Worm (Caenorhabditis elegans): ENCODE measurements around the gene F35C5.3.

Gene F35C5.3

DNA sequence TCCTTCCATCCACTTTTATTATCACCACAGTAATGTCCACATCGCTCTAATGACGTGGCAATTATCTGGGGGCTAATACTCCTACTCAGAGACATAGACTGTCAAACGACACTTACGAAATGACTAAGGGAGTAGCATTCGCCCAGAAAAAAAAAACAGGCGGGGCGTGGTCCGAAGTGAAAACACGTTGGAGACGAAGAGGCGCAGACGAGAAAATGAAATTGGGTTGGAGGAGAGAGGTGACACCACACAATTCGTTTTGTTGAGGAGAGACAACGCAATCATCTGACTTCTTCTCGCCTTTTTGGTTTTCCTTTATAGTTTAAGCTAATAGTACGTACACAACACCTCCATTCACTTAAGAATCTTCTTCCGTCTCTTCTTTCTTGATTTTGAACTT, 50.6 kb downstream of the F35C5.3 start:
- TF ChIP-seq sma-3 (GFP tag; optimal IDR thresholded peaks at IDR 0.05) (peak; percentile 1), blmp-1 (tag; optimal IDR thresholded peaks at IDR 0.05; ENCODE audit: insufficient read depth) (peak; percentile 26), gmeb-1 (tag; optimal IDR thresholded peaks at IDR 0.05) (no peak), ZK546.5 (tag; optimal IDR thresholded peaks at IDR 0.05) (no peak), F13H6.1 (tag; optimal IDR thresholded peaks at IDR 0.05) (no peak), sem-4 (tag; optimal IDR thresholded peaks at IDR 0.05) (peak; percentile 23), sma-9 (GFP tag; optimal IDR thresholded peaks at IDR 0.05) (no peak), sma-9 (tag; optimal IDR thresholded peaks at IDR 0.05) (no peak), fos-1 (tag; optimal IDR thresholded peaks at IDR 0.05) (peak; percentile 26), crh-2 (tag; optimal IDR thresholded peaks at IDR 0.05) (peak; percentile 8), ztf-1 (GFP tag; conservative IDR thresholded peaks at IDR 0.05) (no peak), nhr-25 (tag; optimal IDR thresholded peaks at IDR 0.05) (peak; percentile 21), lin-13 (GFP tag; optimal IDR thresholded peaks at IDR 0.05) (no peak), egl-27 (tag; optimal IDR thresholded peaks at IDR 0.05) (no peak), nhr-77 (tag; optimal IDR thresholded peaks at IDR 0.05) (no peak)

ce11 chrII:12939801-12940200, 51.2 kb downstream of the F35C5.3 start, which contains the start of gene arrd-10:
arrd-10 (plus strand) TSS chrII:12940101.
- no peak for TF ChIP-seq nhr-6 (tag; optimal IDR thresholded peaks at IDR 0.05)
- TF ChIP-seq unc-39 (tag; optimal IDR thresholded peaks at IDR 0.05) = no peak
- TF ChIP-seq nhr-11 (tag; optimal IDR thresholded peaks at IDR 0.05) = no peak
- TF ChIP-seq nhr-10 (tag; optimal IDR thresholded peaks at IDR 0.05) = no peak
- no peak for TF ChIP-seq sma-3 (GFP tag; optimal IDR thresholded peaks at IDR 0.05)
- no peak for TF ChIP-seq skn-1 (tag; optimal IDR thresholded peaks at IDR 0.05)
- no peak for TF ChIP-seq ama-1 (optimal IDR thresholded peaks at IDR 0.05)
- no peak for TF ChIP-seq ztf-11 (tag; optimal IDR thresholded peaks at IDR 0.05)
- TF ChIP-seq R02D3.7 (tag; optimal IDR thresholded peaks at IDR 0.05) = no peak
- no peak for TF ChIP-seq nhr-77 (tag; optimal IDR thresholded peaks at IDR 0.05)
- no peak for TF ChIP-seq sem-4 (tag; optimal IDR thresholded peaks at IDR 0.05)
- no peak for TF ChIP-seq nhr-129 (tag; optimal IDR thresholded peaks at IDR 0.05)

Measured in whole organism, L2 larva.